Worm (Caenorhabditis elegans) whole organism, L3 larva: Measurements from ENCODE around the gene scav-3.

Experiments used
- ama-1 ChIP-seq: fragments of 150-350 bp; optimal IDR thresholded peaks from 2 replicates; lab custom pipeline; 2018
- elt-3 ChIP-seq, 3 experiments: fragments of 150-350 bp in 1 of 3; sonication (generic microtip) in 2 of 3; optimal IDR thresholded peaks; 2 replicates in 2 of 3; 4 replicates in 1 of 3; lab custom pipeline; 2014 to 2017; ENCODE audit warnings: missing biosample characterization in 3 of 3, missing genetic modification characterization in 3 of 3
- fkh-10 ChIP-seq: sonication (generic microtip); optimal IDR thresholded peaks from 2 replicates; lab custom pipeline; 2017; ENCODE audit warnings: missing biosample characterization, missing genetic modification reagents, missing genetic modification characterization
- jun-1 ChIP-seq: fragments of 150-350 bp; optimal IDR thresholded peaks from 2 replicates; lab custom pipeline; 2014; ENCODE audit warnings: missing biosample characterization, missing genetic modification reagents, missing genetic modification characterization
- mml-1 ChIP-seq: fragments of 150-350 bp; sonication (generic microtip); optimal IDR thresholded peaks from 3 replicates; lab custom pipeline; 2014; ENCODE audit warnings: missing biosample characterization, missing genetic modification characterization

ce11 chrIII:12414533-12414932 is 42.1 kb downstream of the scav-3 start:
- TF ChIP-seq jun-1 (no peak), mml-1 (tag; lab: Kevin White, UChicago) (no peak), elt-3 (tag; optimal IDR thresholded peaks at IDR 0.05; lab: Kevin White, UChicago) (no peak), ama-1 (lab: Kevin White, UChicago) (no peak), fkh-10 (no peak)
